Fruit fly (Drosophila melanogaster) whole organism, embryonic: ENCODE results near the gene Nup160.

ENCODE experiments used
- CG10209 ChIP-seq: fragments of 200-800 bp; sonication (Bioruptor generic); optimal IDR thresholded peaks from 3 replicates; lab custom pipeline; 2017; ENCODE audit warnings: missing biosample characterization, mild to moderate bottlenecking, missing genetic modification characterization, missing genetic modification reagents
- CG11085 ChIP-seq: fragments of 200-800 bp; sonication (Bioruptor generic); IDR thresholded peaks from 2 replicates; pipeline ENCODE4 v1.3.6; 2022; ENCODE audit warnings: missing biosample characterization, missing genetic modification characterization
- CG11456 ChIP-seq: fragments of 200-800 bp; sonication (Bioruptor generic); IDR thresholded peaks from 3 replicates; pipeline ENCODE4 v1.3.6; 2022; ENCODE audit warnings: missing biosample characterization, missing genetic modification characterization
- CG13775 ChIP-seq: fragments of 200-800 bp; sonication (Bioruptor generic); optimal IDR thresholded peaks from 3 replicates; lab custom pipeline; 2017; ENCODE audit warnings: missing biosample characterization, mild to moderate bottlenecking, missing genetic modification characterization
- CG14441 ChIP-seq: fragments of 200-800 bp; sonication (Bioruptor generic); IDR thresholded peaks from 2 replicates; pipeline ENCODE4 v1.3.6; 2022; ENCODE audit warnings: missing biosample characterization, missing genetic modification characterization
- CG15514 ChIP-seq: fragments of 200-800 bp; sonication (Bioruptor generic); optimal IDR thresholded peaks from 3 replicates; lab custom pipeline; 2017; ENCODE audit warnings: missing biosample characterization, missing genetic modification characterization, mild to moderate bottlenecking, moderate library complexity, missing genetic modification reagents
- CG16813 ChIP-seq: fragments of 200-800 bp; sonication (Bioruptor generic); IDR thresholded peaks from 3 replicates; pipeline ENCODE4 v1.3.6; 2022; ENCODE audit warnings: missing biosample characterization, missing genetic modification characterization; ENCODE audit not compliant: partially characterized antibody
- CG17568 ChIP-seq: fragments of 200-800 bp; sonication (Bioruptor generic); optimal IDR thresholded peaks from 2 replicates; lab custom pipeline; 2018; ENCODE audit warnings: missing biosample characterization, mild to moderate bottlenecking, missing genetic modification characterization, moderate library complexity
- CG17612 ChIP-seq: fragments of 200-800 bp; sonication (Bioruptor generic); IDR thresholded peaks from 2 replicates; pipeline ENCODE4 v1.3.6; 2022; ENCODE audit warnings: missing biosample characterization, missing genetic modification characterization
- CG31388 ChIP-seq: fragments of 200-800 bp; sonication (Bioruptor generic); optimal IDR thresholded peaks from 2 replicates; lab custom pipeline; 2016; ENCODE audit warnings: missing biosample characterization, missing genetic modification characterization
- CG4820 ChIP-seq: fragments of 200-800 bp; sonication (Bioruptor generic); optimal IDR thresholded peaks from 3 replicates; lab custom pipeline; 2016; ENCODE audit warnings: missing biosample characterization, missing genetic modification characterization
- CG8944 ChIP-seq: fragments of 200-800 bp; sonication (Bioruptor generic); optimal IDR thresholded peaks from 3 replicates; lab custom pipeline; 2016; ENCODE audit warnings: missing biosample characterization, missing genetic modification characterization
- CG9797 ChIP-seq: fragments of 200-800 bp; sonication (Bioruptor generic); optimal IDR thresholded peaks from 3 replicates; lab custom pipeline; 2018; ENCODE audit warnings: missing biosample characterization, mild to moderate bottlenecking, missing genetic modification characterization
- Chrac-16 ChIP-seq: fragments of 200-800 bp; sonication (Bioruptor generic); optimal IDR thresholded peaks from 3 replicates; lab custom pipeline; 2016; ENCODE audit warnings: missing biosample characterization, missing genetic modification characterization
- CkIIα-i1 ChIP-seq: fragments of 200-800 bp; sonication (Bioruptor generic); IDR thresholded peaks from 2 replicates; pipeline ENCODE4 v1.3.6; 2022; ENCODE audit warnings: missing biosample characterization, missing genetic modification characterization
- D19B ChIP-seq: fragments of 200-800 bp; sonication (Bioruptor generic); optimal IDR thresholded peaks from 2 replicates; lab custom pipeline; 2017; ENCODE audit warnings: missing biosample characterization, mild to moderate bottlenecking, missing genetic modification characterization
- Deaf1 ChIP-seq: fragments of 200-800 bp; optimal IDR thresholded peaks from 3 replicates; lab custom pipeline; 2019; ENCODE audit warnings: missing biosample characterization, mild to moderate bottlenecking, missing genetic modification characterization, moderate library complexity
- Dip2 ChIP-seq: fragments of 200-800 bp; sonication (Bioruptor generic); IDR thresholded peaks from 2 replicates; pipeline ENCODE4 v1.3.6; 2022; ENCODE audit warnings: missing biosample characterization, missing genetic modification characterization
- Doc2 ChIP-seq: fragments of 200-800 bp; sonication (Bioruptor generic); IDR thresholded peaks from 2 replicates; pipeline ENCODE4 v1.3.6; 2022; ENCODE audit warnings: missing biosample characterization, missing genetic modification characterization
- Drgx ChIP-seq: fragments of 200-800 bp; sonication (Bioruptor generic); IDR thresholded peaks from 2 replicates; pipeline ENCODE4 v1.3.6; 2022; ENCODE audit warnings: missing biosample characterization, missing genetic modification characterization
- E2f2 ChIP-seq: fragments of 200-800 bp; sonication (Bioruptor generic); IDR thresholded peaks from 2 replicates; pipeline ENCODE4 v1.3.6; 2022; ENCODE audit warnings: missing biosample characterization, missing genetic modification characterization
- Fer1 ChIP-seq: fragments of 200-800 bp; sonication (Bioruptor generic); optimal IDR thresholded peaks from 2 replicates; lab custom pipeline; 2017; ENCODE audit warnings: missing biosample characterization, mild to moderate bottlenecking, missing genetic modification characterization
- GATAe ChIP-seq: fragments of 200-800 bp; sonication (Bioruptor generic); conservative IDR thresholded peaks from 2 replicates; pipeline ENCODE4 v1.3.6; 2022; ENCODE audit warnings: missing biosample characterization, missing genetic modification characterization
- Hr51 ChIP-seq, 2 experiments: fragments of 200-800 bp; sonication (Bioruptor generic); optimal IDR thresholded peaks; 2 replicates in 1 of 2; 3 replicates in 1 of 2; lab custom pipeline; 2016 to 2018; ENCODE audit warnings: missing biosample characterization in 2 of 2, missing genetic modification characterization in 2 of 2, mild to moderate bottlenecking in 1 of 2, moderate library complexity in 1 of 2
- MTF-1 ChIP-seq: fragments of 200-800 bp; sonication (Bioruptor generic); optimal IDR thresholded peaks from 2 replicates; lab custom pipeline; 2018; ENCODE audit warnings: missing biosample characterization, mild to moderate bottlenecking, missing genetic modification characterization, borderline replicate concordance
- Mrtf ChIP-seq: fragments of 200-800 bp; sonication (Bioruptor generic); IDR thresholded peaks from 3 replicates; pipeline ENCODE4 v1.3.6; 2022; ENCODE audit warnings: missing biosample characterization, missing genetic modification characterization
- Rx ChIP-seq: fragments of 200-800 bp; sonication (Bioruptor generic); IDR thresholded peaks from 2 replicates; pipeline ENCODE4 v1.3.6; 2022; ENCODE audit warnings: missing biosample characterization, missing genetic modification characterization
- Sox100B ChIP-seq: fragments of 200-800 bp; sonication (Bioruptor generic); optimal IDR thresholded peaks from 3 replicates; lab custom pipeline; 2018; ENCODE audit warnings: missing biosample characterization, mild to moderate bottlenecking, missing genetic modification characterization
- Trl ChIP-seq, 3 experiments: fragments of >200 bp in 2 of 3; fragments of 200-800 bp in 1 of 3; sonication (Bioruptor generic) in 1 of 3; optimal IDR thresholded peaks; 2 replicates in 1 of 3; 3 replicates in 2 of 3; lab custom pipeline; 2016 to 2017; ENCODE audit warnings: missing biosample characterization in 1 of 3, missing genetic modification characterization in 1 of 3
- Xbp1 ChIP-seq: fragments of 200-800 bp; sonication (Bioruptor generic); optimal IDR thresholded peaks from 3 replicates; lab custom pipeline; 2016; ENCODE audit warnings: missing biosample characterization, mild to moderate bottlenecking, missing genetic modification characterization
- bbx ChIP-seq: fragments of 200-800 bp; sonication (Bioruptor generic); IDR thresholded peaks from 2 replicates; pipeline ENCODE4 v1.3.6; 2022; ENCODE audit warnings: missing biosample characterization, missing genetic modification characterization; ENCODE audit not compliant: partially characterized antibody
- cad ChIP-seq: fragments of >200 bp; optimal IDR thresholded peaks from 2 replicates; lab custom pipeline; 2017; ENCODE audit warnings: missing biosample characterization, missing genetic modification characterization
- caup ChIP-seq: fragments of 200-800 bp; sonication (Bioruptor generic); optimal IDR thresholded peaks from 3 replicates; lab custom pipeline; 2017; ENCODE audit warnings: missing biosample characterization, mild to moderate bottlenecking, missing genetic modification characterization, moderate library complexity; ENCODE audit not compliant: severe bottlenecking
- chm ChIP-seq: fragments of 200-800 bp; sonication (Bioruptor generic); IDR thresholded peaks from 2 replicates; pipeline ENCODE4 v1.3.6; 2022; ENCODE audit warnings: missing biosample characterization, missing genetic modification characterization
- dati ChIP-seq: fragments of 200-800 bp; sonication (Bioruptor generic); IDR thresholded peaks from 2 replicates; pipeline ENCODE4 v1.3.6; 2022; ENCODE audit warnings: missing biosample characterization, missing genetic modification characterization
- fd102C ChIP-seq: fragments of 200-800 bp; sonication (Bioruptor generic); optimal IDR thresholded peaks from 2 replicates; lab custom pipeline; 2018; ENCODE audit warnings: missing biosample characterization, mild to moderate bottlenecking, missing genetic modification characterization, moderate library complexity
- fd64A ChIP-seq: fragments of 200-800 bp; sonication (Bioruptor generic); optimal IDR thresholded peaks from 3 replicates; lab custom pipeline; 2018; ENCODE audit warnings: missing biosample characterization, mild to moderate bottlenecking, missing genetic modification characterization
- ham ChIP-seq: fragments of 200-800 bp; sonication (Bioruptor generic); IDR thresholded peaks from 2 replicates; pipeline ENCODE4 v1.3.6; 2022; ENCODE audit warnings: missing biosample characterization, missing genetic modification characterization
- hbn ChIP-seq: fragments of 200-800 bp; sonication (Bioruptor generic); IDR thresholded peaks from 2 replicates; pipeline ENCODE4 v1.3.6; 2022; ENCODE audit warnings: missing biosample characterization, missing genetic modification characterization; ENCODE audit not compliant: partially characterized antibody
- inv ChIP-seq: fragments of 200-800 bp; sonication (Bioruptor generic); IDR thresholded peaks from 2 replicates; pipeline ENCODE4 v1.3.6; 2022; ENCODE audit warnings: missing biosample characterization, missing genetic modification characterization; ENCODE audit not compliant: partially characterized antibody
- lmd ChIP-seq: fragments of 200-800 bp; sonication (Bioruptor generic); IDR thresholded peaks from 2 replicates; pipeline ENCODE4 v1.3.6; 2022; ENCODE audit warnings: missing biosample characterization, missing genetic modification characterization
- pb ChIP-seq: fragments of 200-800 bp; sonication (Bioruptor generic); optimal IDR thresholded peaks from 3 replicates; lab custom pipeline; 2016; ENCODE audit warnings: missing biosample characterization, missing genetic modification characterization
- peb ChIP-seq: fragments of 200-800 bp; sonication (Bioruptor generic); IDR thresholded peaks from 2 replicates; pipeline ENCODE4 v1.3.6; 2022; ENCODE audit warnings: missing biosample characterization, missing genetic modification characterization
- psq ChIP-seq: fragments of 200-800 bp; sonication (Bioruptor generic); optimal IDR thresholded peaks from 2 replicates; lab custom pipeline; 2017; ENCODE audit warnings: missing biosample characterization, missing genetic modification characterization
- schlank ChIP-seq: fragments of 200-800 bp; sonication (Bioruptor generic); optimal IDR thresholded peaks from 2 replicates; lab custom pipeline; 2018; ENCODE audit warnings: missing biosample characterization, mild to moderate bottlenecking, missing genetic modification characterization
- sd ChIP-seq: fragments of 200-800 bp; sonication (Bioruptor generic); optimal IDR thresholded peaks from 3 replicates; lab custom pipeline; 2018; ENCODE audit warnings: missing biosample characterization, mild to moderate bottlenecking, missing genetic modification characterization, moderate library complexity
- slou ChIP-seq: fragments of 200-800 bp; sonication (Bioruptor generic); optimal IDR thresholded peaks from 3 replicates; lab custom pipeline; 2016; ENCODE audit warnings: missing biosample characterization, missing genetic modification characterization
- tna ChIP-seq: fragments of 200-800 bp; sonication (Bioruptor generic); IDR thresholded peaks from 2 replicates; pipeline ENCODE4 v1.3.6; 2022; ENCODE audit warnings: missing biosample characterization, missing genetic modification characterization; ENCODE audit not compliant: partially characterized antibody
- trem ChIP-seq: fragments of 200-800 bp; optimal IDR thresholded peaks from 3 replicates; lab custom pipeline; 2019; ENCODE audit warnings: missing biosample characterization, mild to moderate bottlenecking, missing genetic modification characterization, moderate library complexity
- tup ChIP-seq: fragments of 200-800 bp; sonication (Bioruptor generic); optimal IDR thresholded peaks from 2 replicates; lab custom pipeline; 2016; ENCODE audit warnings: missing biosample characterization, mild to moderate bottlenecking, missing genetic modification characterization, moderate library complexity

Gene Nup160

DNA sequence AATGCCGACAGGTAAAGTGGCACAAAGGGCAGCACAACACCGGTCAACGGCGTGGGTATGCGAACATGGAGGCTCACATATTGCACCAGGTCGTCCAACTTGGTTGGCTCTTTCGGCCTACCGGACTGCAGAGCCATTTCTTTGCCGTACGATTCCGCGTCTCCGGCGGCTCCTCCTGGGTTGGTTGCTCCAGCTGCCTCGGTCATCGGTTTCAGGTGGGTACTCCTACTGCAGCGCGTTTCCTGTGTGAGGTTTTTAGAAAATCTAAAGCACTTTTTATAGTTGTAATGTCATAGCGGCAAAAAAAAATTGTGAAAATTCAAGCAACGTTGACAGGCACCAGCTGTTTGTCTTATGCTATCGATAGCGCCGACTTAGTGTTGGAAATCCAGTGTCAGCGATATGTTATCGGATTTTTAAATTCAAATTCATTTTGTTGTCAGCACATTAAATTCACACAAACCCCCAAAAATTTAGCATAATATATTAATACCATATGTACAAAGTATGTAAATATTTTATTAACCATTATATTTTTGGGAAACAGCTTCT, 3.5 kb upstream of the Nup160 start, which contains the start of gene CG6230 (continued):
- TF ChIP-seq caup (GFP tag; lab: Kevin White, UChicago) = no peak
- no peak for TF ChIP-seq tup (GFP tag; lab: Kevin White, UChicago)
- no peak for TF ChIP-seq CG17568 (GFP tag; lab: Kevin White, UChicago)
- no peak for TF ChIP-seq lmd
- TF ChIP-seq Fer1 (GFP tag; lab: Kevin White, UChicago) = no peak
- TF ChIP-seq slou (GFP tag; lab: Kevin White, UChicago) = no peak
- peak; percentile 16 for TF ChIP-seq CG15514 (GFP tag; lab: Kevin White, UChicago)
- TF ChIP-seq CkIIα-i1 (GFP tag; lab: Robert Waterston, UW) = no peak
- no peak for TF ChIP-seq CG14441 (GFP tag; lab: Robert Waterston, UW)
- TF ChIP-seq CG10209 (GFP tag; lab: Kevin White, UChicago) = no peak
- TF ChIP-seq CG17612 (GFP tag; lab: Robert Waterston, UW) = no peak
- TF ChIP-seq E2f2 (GFP tag; lab: Robert Waterston, UW) = peak; percentile 90
- peak; percentile 33; the same call in 1 of the 3 replicates for TF ChIP-seq CG16813 (GFP tag; lab: Robert Waterston, UW)
- TF ChIP-seq peb (GFP tag; lab: Robert Waterston, UW) = no peak
- TF ChIP-seq Doc2 (GFP tag; lab: Robert Waterston, UW) = no peak
- TF ChIP-seq tna (GFP tag; lab: Robert Waterston, UW) = 0 out of 2 replicates have a peak, but pooled peaks have one; percentile 37
- no peak for TF ChIP-seq CG8944 (GFP tag; lab: Kevin White, UChicago)
- TF ChIP-seq CG11456 (GFP tag; lab: Robert Waterston, UW) = no peak
- no peak for TF ChIP-seq Hr51 (GFP tag; optimal IDR thresholded peaks at IDR 0.05; lab: Kevin White, UChicago)
- TF ChIP-seq CG4820 (GFP tag; lab: Kevin White, UChicago) = no peak
- TF ChIP-seq CG9797 = peak; percentile 18
- no peak for TF ChIP-seq cad (GFP tag; lab: Kevin White, UChicago)
- TF ChIP-seq Dip2 (GFP tag; lab: Robert Waterston, UW) = no peak
- TF ChIP-seq Chrac-16 (GFP tag; lab: Kevin White, UChicago) = no peak
- TF ChIP-seq bbx (GFP tag; lab: Robert Waterston, UW) = peak; percentile 73
- no peak for TF ChIP-seq fd64A
- TF ChIP-seq ham (GFP tag; lab: Robert Waterston, UW) = no peak
- TF ChIP-seq trem = peak; percentile 24
- no peak for TF ChIP-seq psq (GFP tag; lab: Kevin White, UChicago)
- no peak for TF ChIP-seq sd (tag; lab: Kevin White, UChicago)
- TF ChIP-seq fd102C (GFP tag; lab: Kevin White, UChicago) = no peak
- 0 out of 2 replicates have a peak, but pooled peaks have one; percentile 34 for TF ChIP-seq inv (GFP tag; lab: Robert Waterston, UW)
- TF ChIP-seq CG13775 (GFP tag; lab: Kevin White, UChicago) = no peak
- no peak for TF ChIP-seq CG31388 (GFP tag; lab: Kevin White, UChicago)
- TF ChIP-seq Drgx (GFP tag; lab: Robert Waterston, UW) = no peak
- TF ChIP-seq CG11085 = no peak
- no peak for TF ChIP-seq D19B (GFP tag; lab: Kevin White, UChicago)
- no peak for TF ChIP-seq chm (GFP tag; lab: Robert Waterston, UW)
- no peak for TF ChIP-seq pb (GFP tag; lab: Kevin White, UChicago)
- no peak for TF ChIP-seq Mrtf (GFP tag; lab: Robert Waterston, UW)
- no peak for TF ChIP-seq Rx (GFP tag; lab: Robert Waterston, UW)
- TF ChIP-seq hbn (GFP tag; lab: Robert Waterston, UW) = peak; percentile 55; the same call in 1 of the 2 replicates
- TF ChIP-seq Sox100B (GFP tag; lab: Kevin White, UChicago) = no peak
- no peak for TF ChIP-seq dati
- TF ChIP-seq Trl (optimal IDR thresholded peaks at IDR 0.05; lab: Kevin White, UChicago) = no peak
- no peak for TF ChIP-seq Trl (GFP tag; optimal IDR thresholded peaks at IDR 0.05; lab: Kevin White, UChicago)
- no peak for TF ChIP-seq MTF-1 (GFP tag; lab: Kevin White, UChicago)
- no peak for TF ChIP-seq GATAe (GFP tag; lab: Robert Waterston, UW)
- no peak for TF ChIP-seq Deaf1
- no peak for TF ChIP-seq schlank (tag; lab: Kevin White, UChicago)
- TF ChIP-seq Xbp1 = no peak
